Worm (Caenorhabditis elegans): Measurements from ENCODE around the gene dmd-3.

The dmd-3 gene

DNA sequence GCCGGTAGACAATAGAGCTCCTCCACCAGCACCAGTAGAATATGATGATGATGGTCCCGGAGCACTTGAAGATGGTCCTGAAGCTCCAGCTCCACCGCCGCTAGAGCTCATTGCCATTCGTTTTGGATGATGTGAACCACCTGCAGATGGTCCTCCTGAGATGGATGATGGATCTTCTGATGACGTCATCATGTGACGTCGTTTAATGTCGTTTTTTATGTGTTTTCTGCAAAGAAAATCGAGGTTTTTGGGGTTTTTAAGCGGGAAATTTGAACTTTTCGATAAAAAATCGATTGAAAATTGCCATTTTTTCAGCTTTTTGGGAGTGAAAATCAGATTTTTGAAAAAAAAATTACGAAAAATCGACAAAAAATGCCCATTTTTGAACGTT lies 18.9 kb downstream of the dmd-3 start:
- peak; percentile 36; the same call in 1 of the 2 replicates for TF ChIP-seq F39B2.1 (GFP tag; IDR thresholded peaks at IDR 0.05)
- TF ChIP-seq F57A8.1 (GFP tag; optimal IDR thresholded peaks at IDR 0.05): no peak
- no peak for TF ChIP-seq sdz-38 (tag; optimal IDR thresholded peaks at IDR 0.05)
- TF ChIP-seq nhr-120 (GFP tag; IDR thresholded peaks at IDR 0.05): no peak
- TF ChIP-seq ets-4 (GFP tag; optimal IDR thresholded peaks at IDR 0.05): no peak

DNA sequence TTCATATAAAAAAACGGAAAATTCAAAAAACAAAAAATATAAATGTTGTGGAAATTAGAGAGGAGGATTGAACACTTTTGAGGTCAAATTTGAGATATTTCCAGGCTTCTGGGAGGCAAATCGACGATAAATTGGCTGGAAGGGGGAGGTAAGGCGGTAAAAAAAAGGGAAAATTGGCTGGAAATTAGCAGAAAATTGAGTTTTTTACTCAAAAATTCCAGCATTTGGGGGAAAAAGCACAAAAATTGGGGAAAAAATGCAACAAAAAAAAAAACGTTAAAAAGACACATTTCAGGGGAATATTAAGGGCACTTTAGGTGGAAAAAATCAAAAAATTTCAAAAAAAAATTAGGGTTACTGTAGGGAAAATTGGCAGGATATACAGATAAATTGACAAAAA lies 20.9 kb downstream of the dmd-3 start:
- TF ChIP-seq lag-1 (GFP tag; IDR thresholded peaks at IDR 0.05) (no peak), aptf-2 (GFP tag; conservative IDR thresholded peaks at IDR 0.05) (no peak), pbrm-1 (GFP tag; IDR thresholded peaks at IDR 0.05) (no peak), athp-1 (tag; optimal IDR thresholded peaks at IDR 0.05) (no peak), rpc-1 (optimal IDR thresholded peaks at IDR 0.05) (no peak), rpc-1 (tag; optimal IDR thresholded peaks at IDR 0.05) (no peak), unc-62 (GFP tag; optimal IDR thresholded peaks at IDR 0.05) (no peak), gei-17 (GFP tag; optimal IDR thresholded peaks at IDR 0.05) (no peak)

DNA sequence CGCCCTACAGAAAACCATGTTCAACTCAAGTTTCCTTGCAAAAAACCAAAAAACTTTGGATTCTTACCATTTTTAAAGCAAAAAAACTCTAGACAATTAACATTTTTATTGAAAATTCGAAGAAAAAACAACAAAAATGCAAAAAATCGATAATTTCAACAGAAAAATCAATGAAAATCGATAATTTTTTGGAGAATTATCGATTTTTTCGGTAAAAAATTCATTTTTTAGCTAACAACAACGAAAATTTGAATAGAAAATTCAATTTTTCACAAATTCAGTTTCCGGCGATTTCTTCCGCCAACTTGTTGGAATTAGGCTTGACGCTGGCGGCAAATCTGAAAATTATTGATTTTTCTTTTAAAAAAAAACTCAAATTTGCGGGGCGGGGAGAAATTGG lies 22.1 kb downstream of the dmd-3 start:
- TF ChIP-seq somi-1 (GFP tag; optimal IDR thresholded peaks at IDR 0.05): no peak
- no peak for TF ChIP-seq atf-7 (tag; optimal IDR thresholded peaks at IDR 0.05)
- TF ChIP-seq attf-5 (GFP tag; optimal IDR thresholded peaks at IDR 0.05): no peak
- no peak for TF ChIP-seq madf-3 (GFP tag; IDR thresholded peaks at IDR 0.05)
- no peak for TF ChIP-seq Y67H2A.10 (GFP tag; conservative IDR thresholded peaks at IDR 0.05)
- TF ChIP-seq bed-1 (GFP tag; IDR thresholded peaks at IDR 0.05): 0 out of 2 replicates have a peak, but pooled peaks have one; percentile 39
- TF ChIP-seq repo-1 (tag; optimal IDR thresholded peaks at IDR 0.05): no peak

DNA sequence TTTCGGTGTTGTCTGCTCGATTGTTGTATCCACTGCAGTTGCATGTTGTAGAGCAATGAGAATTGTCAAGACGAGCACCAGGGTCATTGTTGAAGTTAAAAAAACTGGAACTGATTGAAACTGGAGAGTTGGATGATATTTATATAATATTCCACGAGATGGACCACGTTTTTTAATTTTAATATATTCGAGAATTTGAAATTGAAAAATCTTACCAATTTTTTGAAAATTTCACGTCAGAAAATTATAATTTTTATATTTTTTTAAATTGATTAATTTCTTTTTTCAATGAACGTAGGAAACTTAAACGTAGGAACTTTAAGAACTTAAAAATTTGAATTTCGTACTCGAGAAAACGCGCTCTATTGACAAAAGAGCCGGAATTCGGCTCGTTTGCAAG lies 22.5 kb downstream of the dmd-3 start, which contains the start of gene Y43F8C.5:
Gene Y43F8C.5 (minus strand): TSS at position 101 of the 400 bp plus-strand sequence.
- TF ChIP-seq cebp-2 (GFP tag; IDR thresholded peaks at IDR 0.05) (0 out of 2 replicates have a peak, but pooled peaks have one; percentile 33), mcd-1 (GFP tag; IDR thresholded peaks at IDR 0.05) (no peak)

DNA sequence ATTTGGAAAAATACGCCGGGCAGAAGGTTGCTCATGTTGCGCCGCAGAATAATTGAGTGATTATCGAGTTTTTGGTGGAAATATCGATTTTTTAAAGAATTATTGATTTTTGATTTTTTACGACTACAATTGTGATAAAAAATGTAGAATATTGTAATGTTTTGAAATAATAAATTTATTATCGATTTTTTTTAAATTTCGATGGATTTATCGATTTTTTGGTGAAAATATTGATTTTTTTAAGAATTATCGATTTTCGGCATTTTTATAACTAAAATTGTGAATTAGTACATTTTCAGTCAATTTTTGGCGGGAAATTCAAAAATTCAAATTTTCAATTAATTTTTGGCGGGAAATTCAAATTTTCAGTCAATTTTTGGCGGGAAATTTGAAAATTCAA lies 24.5 kb downstream of the dmd-3 start:
- TF ChIP-seq K12H6.12 (tag; optimal IDR thresholded peaks at IDR 0.05) (no peak), nhr-27 (tag; optimal IDR thresholded peaks at IDR 0.05) (no peak), let-607 (tag; optimal IDR thresholded peaks at IDR 0.05) (no peak), rec-8 (tag; optimal IDR thresholded peaks at IDR 0.05) (no peak), F57C9.4 (tag; optimal IDR thresholded peaks at IDR 0.05) (no peak), die-1 (tag; optimal IDR thresholded peaks at IDR 0.05) (no peak), F22D6.2 (tag; optimal IDR thresholded peaks at IDR 0.05) (no peak), F55B11.4 (tag; optimal IDR thresholded peaks at IDR 0.05; ENCODE audit: borderline replicate concordance, insufficient read depth) (no peak), ceh-27 (GFP tag; optimal IDR thresholded peaks at IDR 0.05) (no peak), ceh-91 (GFP tag; IDR thresholded peaks at IDR 0.05) (no peak), mcd-1 (GFP tag; IDR thresholded peaks at IDR 0.05) (no peak), hrde-1 (tag; optimal IDR thresholded peaks at IDR 0.05; ENCODE audit: borderline replicate concordance) (no peak), ets-4 (GFP tag; optimal IDR thresholded peaks at IDR 0.05) (no peak), Y56A3A.18 (GFP tag; IDR thresholded peaks at IDR 0.05) (no peak), lag-1 (GFP tag; IDR thresholded peaks at IDR 0.05) (no peak)

Measured in whole organism, young adult.